Worm (Caenorhabditis elegans): ENCODE results near the gene K06B4.4.

The K06B4.4 gene

ce11 chrV:15650167-15650566 lies 18.8 kb upstream of the K06B4.4 start, which contains the start of gene sru-42:
Gene sru-42, plus strand, starts transcription at chrV:15650467.
- TF ChIP-seq ceh-36 (tag; optimal IDR thresholded peaks at IDR 0.05) (no peak), ceh-13 (GFP tag; optimal IDR thresholded peaks at IDR 0.05) (no peak), hnd-1 (tag; optimal IDR thresholded peaks at IDR 0.05) (no peak), sea-1 (GFP tag; conservative IDR thresholded peaks at IDR 0.05) (no peak), tra-4 (tag; optimal IDR thresholded peaks at IDR 0.05) (no peak), ets-7 (tag; optimal IDR thresholded peaks at IDR 0.05) (no peak), flt-1 (GFP tag; IDR thresholded peaks at IDR 0.05) (no peak), B0310.2 (tag; optimal IDR thresholded peaks at IDR 0.05) (no peak), tbx-37 (GFP tag; conservative IDR thresholded peaks at IDR 0.05) (no peak), hmbx-1 (tag; optimal IDR thresholded peaks at IDR 0.05) (no peak), pes-1 (GFP tag; IDR thresholded peaks at IDR 0.05) (no peak)

- TF ChIP-seq B0310.2 (tag; optimal IDR thresholded peaks at IDR 0.05) (no peak), ceh-13 (GFP tag; optimal IDR thresholded peaks at IDR 0.05) (no peak), ama-1 (optimal IDR thresholded peaks at IDR 0.05) (no peak), F13C5.2 (tag; optimal IDR thresholded peaks at IDR 0.05) (no peak), aly-1 (tag; optimal IDR thresholded peaks at IDR 0.05) (no peak), hmbx-1 (tag; optimal IDR thresholded peaks at IDR 0.05) (no peak), tbx-11 (GFP tag; IDR thresholded peaks at IDR 0.05) (no peak), ceh-36 (tag; optimal IDR thresholded peaks at IDR 0.05) (no peak), tbx-37 (GFP tag; conservative IDR thresholded peaks at IDR 0.05) (no peak), flt-1 (GFP tag; IDR thresholded peaks at IDR 0.05) (no peak), hnd-1 (tag; optimal IDR thresholded peaks at IDR 0.05) (no peak), scrt-1 (GFP tag; IDR thresholded peaks at IDR 0.05) (no peak), tra-4 (tag; optimal IDR thresholded peaks at IDR 0.05) (no peak), sea-1 (GFP tag; conservative IDR thresholded peaks at IDR 0.05) (no peak), pes-1 (GFP tag; IDR thresholded peaks at IDR 0.05) (no peak), hmg-4 (GFP tag; optimal IDR thresholded peaks at IDR 0.05) (no peak), ets-7 (tag; optimal IDR thresholded peaks at IDR 0.05) (no peak)
Observed at ce11 chrV:15652147-15652546, 16.8 kb upstream of the K06B4.4 start.

- TF ChIP-seq B0310.2 (tag; optimal IDR thresholded peaks at IDR 0.05): no peak
- no peak for TF ChIP-seq ceh-13 (GFP tag; optimal IDR thresholded peaks at IDR 0.05)
- TF ChIP-seq flt-1 (GFP tag; IDR thresholded peaks at IDR 0.05): no peak
- TF ChIP-seq tra-4 (tag; optimal IDR thresholded peaks at IDR 0.05): no peak
- no peak for TF ChIP-seq scrt-1 (GFP tag; IDR thresholded peaks at IDR 0.05)
- TF ChIP-seq sea-1 (GFP tag; conservative IDR thresholded peaks at IDR 0.05): no peak
- TF ChIP-seq ets-7 (tag; optimal IDR thresholded peaks at IDR 0.05): no peak
- TF ChIP-seq aly-1 (tag; optimal IDR thresholded peaks at IDR 0.05): no peak
- no peak for TF ChIP-seq F13C5.2 (tag; optimal IDR thresholded peaks at IDR 0.05)
- no peak for TF ChIP-seq tbx-11 (GFP tag; IDR thresholded peaks at IDR 0.05)
- no peak for TF ChIP-seq pes-1 (GFP tag; IDR thresholded peaks at IDR 0.05)
- no peak for TF ChIP-seq hmbx-1 (tag; optimal IDR thresholded peaks at IDR 0.05)
- no peak for TF ChIP-seq ama-1 (optimal IDR thresholded peaks at IDR 0.05)
- TF ChIP-seq tbx-37 (GFP tag; conservative IDR thresholded peaks at IDR 0.05): no peak
- no peak for TF ChIP-seq ceh-36 (tag; optimal IDR thresholded peaks at IDR 0.05)
Observed at ce11 chrV:15654124-15654523, 14.8 kb upstream of the K06B4.4 start, which contains the start of gene F53E4.2. Gene F53E4.2, plus strand, starts transcription at chrV:15654424.

- TF ChIP-seq hnd-1 (tag; optimal IDR thresholded peaks at IDR 0.05): no peak
Observed at ce11 chrV:15658262-15659060, 10.5 kb upstream of the K06B4.4 start.

DNA sequence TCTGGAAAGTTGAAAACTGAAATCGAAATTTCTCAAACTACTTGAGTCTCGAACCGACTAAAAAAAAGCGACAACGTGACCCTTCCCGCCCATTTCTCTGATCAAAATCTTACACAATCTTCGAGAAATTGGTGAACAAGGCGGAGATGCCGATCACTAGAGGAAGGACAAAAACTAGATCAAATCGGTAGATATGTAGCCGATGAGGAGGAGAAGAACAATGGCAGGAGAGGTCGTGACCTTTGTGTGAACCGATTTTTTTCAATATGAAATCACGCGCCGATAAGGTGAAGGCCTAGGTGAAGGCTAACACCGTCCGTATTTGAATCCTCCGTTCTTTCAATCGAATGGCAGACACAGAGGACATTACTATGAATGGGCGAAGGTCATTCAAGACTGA lies 8.0 kb upstream of the K06B4.4 start:
- no peak for TF ChIP-seq ets-7 (tag; optimal IDR thresholded peaks at IDR 0.05)
- TF ChIP-seq tbx-11 (GFP tag; IDR thresholded peaks at IDR 0.05): no peak
- TF ChIP-seq sea-1 (GFP tag; conservative IDR thresholded peaks at IDR 0.05): no peak
- no peak for TF ChIP-seq tbx-37 (GFP tag; conservative IDR thresholded peaks at IDR 0.05)
- no peak for TF ChIP-seq tra-4 (tag; optimal IDR thresholded peaks at IDR 0.05)
- no peak for TF ChIP-seq hmbx-1 (tag; optimal IDR thresholded peaks at IDR 0.05)
- no peak for TF ChIP-seq hmg-4 (GFP tag; optimal IDR thresholded peaks at IDR 0.05)
- TF ChIP-seq flt-1 (GFP tag; IDR thresholded peaks at IDR 0.05): no peak
- TF ChIP-seq ceh-13 (GFP tag; optimal IDR thresholded peaks at IDR 0.05): no peak
- no peak for TF ChIP-seq aly-1 (tag; optimal IDR thresholded peaks at IDR 0.05)
- no peak for TF ChIP-seq pes-1 (GFP tag; IDR thresholded peaks at IDR 0.05)
- no peak for TF ChIP-seq scrt-1 (GFP tag; IDR thresholded peaks at IDR 0.05)
- TF ChIP-seq ceh-36 (tag; optimal IDR thresholded peaks at IDR 0.05): no peak
- no peak for TF ChIP-seq hnd-1 (tag; optimal IDR thresholded peaks at IDR 0.05)
- no peak for TF ChIP-seq B0310.2 (tag; optimal IDR thresholded peaks at IDR 0.05)
- no peak for TF ChIP-seq ama-1 (optimal IDR thresholded peaks at IDR 0.05)
- no peak for TF ChIP-seq F13C5.2 (tag; optimal IDR thresholded peaks at IDR 0.05)

DNA sequence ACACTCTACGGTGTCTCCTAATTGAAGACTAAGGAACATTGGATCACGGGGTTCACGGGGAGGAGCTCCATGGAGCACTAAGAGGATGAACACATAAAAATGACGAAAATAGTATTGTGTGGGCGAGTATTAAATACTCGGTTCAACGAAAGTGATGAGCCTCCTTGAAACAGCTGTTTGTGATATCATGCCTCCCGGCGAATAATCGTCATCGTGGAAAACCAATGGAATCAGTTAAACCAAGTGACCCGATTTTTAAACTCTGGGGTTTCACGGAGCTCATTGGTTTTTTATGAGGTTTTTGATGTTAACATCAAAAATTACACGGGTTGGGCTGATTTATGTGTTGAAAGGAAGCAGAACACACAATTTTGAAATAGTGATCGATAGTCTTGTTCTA lies 7.4 kb upstream of the K06B4.4 start:
- TF ChIP-seq scrt-1 (GFP tag; IDR thresholded peaks at IDR 0.05) (no peak), ets-7 (tag; optimal IDR thresholded peaks at IDR 0.05) (no peak), tbx-37 (GFP tag; conservative IDR thresholded peaks at IDR 0.05) (no peak), hmg-4 (GFP tag; optimal IDR thresholded peaks at IDR 0.05) (no peak), pes-1 (GFP tag; IDR thresholded peaks at IDR 0.05) (no peak), ama-1 (optimal IDR thresholded peaks at IDR 0.05) (no peak), hmbx-1 (tag; optimal IDR thresholded peaks at IDR 0.05) (no peak), flt-1 (GFP tag; IDR thresholded peaks at IDR 0.05) (no peak), sea-1 (GFP tag; conservative IDR thresholded peaks at IDR 0.05) (no peak), hnd-1 (tag; optimal IDR thresholded peaks at IDR 0.05) (no peak), ceh-13 (GFP tag; optimal IDR thresholded peaks at IDR 0.05) (no peak), aly-1 (tag; optimal IDR thresholded peaks at IDR 0.05) (no peak), B0310.2 (tag; optimal IDR thresholded peaks at IDR 0.05) (no peak), ceh-36 (tag; optimal IDR thresholded peaks at IDR 0.05) (no peak), tbx-11 (GFP tag; IDR thresholded peaks at IDR 0.05) (no peak), F13C5.2 (tag; optimal IDR thresholded peaks at IDR 0.05) (no peak)

DNA sequence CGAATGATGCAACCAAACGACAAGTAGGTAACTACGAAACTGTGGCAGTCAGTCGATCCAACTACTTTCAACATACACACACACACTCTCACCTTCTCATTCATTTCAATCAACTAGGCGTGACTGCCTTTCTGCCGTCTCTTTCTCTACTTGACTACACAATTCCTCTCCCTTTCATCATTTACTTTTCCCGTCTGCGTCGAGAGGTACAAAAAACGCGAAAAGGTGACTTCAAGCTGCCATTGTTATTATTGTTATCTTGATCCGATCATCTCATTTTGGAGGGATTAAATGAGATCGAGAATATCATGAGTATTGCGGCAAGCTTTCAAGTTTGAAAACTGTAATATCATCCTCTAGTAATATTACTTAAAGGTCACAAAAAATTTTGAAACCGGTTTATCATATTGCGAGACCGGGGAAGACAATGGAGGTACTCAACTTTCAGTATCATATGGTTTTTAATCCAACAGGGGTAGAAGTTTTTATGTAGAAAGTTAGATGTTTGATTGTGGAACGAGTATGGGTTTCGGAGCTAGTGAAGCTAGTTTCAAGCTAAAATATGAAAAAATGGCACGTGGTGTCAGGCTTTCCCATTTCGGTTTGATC lies 4.8 kb upstream of the K06B4.4 start:
- TF ChIP-seq flt-1 (GFP tag; IDR thresholded peaks at IDR 0.05) (no peak), sea-1 (GFP tag; conservative IDR thresholded peaks at IDR 0.05) (no peak), ceh-13 (GFP tag; optimal IDR thresholded peaks at IDR 0.05) (no peak), pes-1 (GFP tag; IDR thresholded peaks at IDR 0.05) (no peak), scrt-1 (GFP tag; IDR thresholded peaks at IDR 0.05) (no peak), ceh-36 (tag; optimal IDR thresholded peaks at IDR 0.05) (peak; percentile 3), aly-1 (tag; optimal IDR thresholded peaks at IDR 0.05) (no peak), tbx-11 (GFP tag; IDR thresholded peaks at IDR 0.05) (no peak)
